Fruit fly (Drosophila melanogaster): ENCODE measurements around the gene mthl15.
A peak's percentile ranks its signal among the peaks of the same experiment; 100 is the strongest.

mthl15 gene

dm6 chr2L:10277362-10277761, 39.2 kb upstream of the mthl15 start (continued):
- TF ChIP-seq ham (GFP tag; IDR thresholded peaks at IDR 0.05), result no peak
- no peak for TF ChIP-seq rib (GFP tag; IDR thresholded peaks at IDR 0.05)
- TF ChIP-seq CG13424 (tag; optimal IDR thresholded peaks at IDR 0.05), result peak; percentile 7
- TF ChIP-seq CG7987 (GFP tag; optimal IDR thresholded peaks at IDR 0.05), result no peak
- TF ChIP-seq HmgZ (tag; optimal IDR thresholded peaks at IDR 0.05), result peak; percentile 7
- TF ChIP-seq grn (GFP tag; optimal IDR thresholded peaks at IDR 0.05), result no peak
- no peak for TF ChIP-seq seq (GFP tag; IDR thresholded peaks at IDR 0.05)
- TF ChIP-seq pros (GFP tag; optimal IDR thresholded peaks at IDR 0.05), result no peak
- no peak for TF ChIP-seq btn (GFP tag; optimal IDR thresholded peaks at IDR 0.05)
- TF ChIP-seq CoRest (tag; optimal IDR thresholded peaks at IDR 0.05), result no peak
- no peak for TF ChIP-seq CG4360 (GFP tag; IDR thresholded peaks at IDR 0.05)
- no peak for TF ChIP-seq CG11723 (GFP tag; optimal IDR thresholded peaks at IDR 0.05)
- no peak for TF ChIP-seq slou (GFP tag; optimal IDR thresholded peaks at IDR 0.05)
- TF ChIP-seq Hmr (GFP tag; optimal IDR thresholded peaks at IDR 0.05), result no peak
- TF ChIP-seq CG7928 (GFP tag; optimal IDR thresholded peaks at IDR 0.05), result no peak
- TF ChIP-seq CG6175 (GFP tag; IDR thresholded peaks at IDR 0.05), result no peak
- TF ChIP-seq CG16813 (GFP tag; IDR thresholded peaks at IDR 0.05; ENCODE audit: partially characterized antibody), result peak; percentile 90
- TF ChIP-seq wdn (GFP tag; IDR thresholded peaks at IDR 0.05), result no peak
- no peak for TF ChIP-seq MTF-1 (GFP tag; optimal IDR thresholded peaks at IDR 0.05; ENCODE audit: borderline replicate concordance)
- TF ChIP-seq HHEX (GFP tag; optimal IDR thresholded peaks at IDR 0.05), result no peak
- no peak for TF ChIP-seq usp (GFP tag; optimal IDR thresholded peaks at IDR 0.05)
- TF ChIP-seq CG2129 (GFP tag; IDR thresholded peaks at IDR 0.05; ENCODE audit: partially characterized antibody), result peak; percentile 64; the same call in 1 of the 2 replicates
- TF ChIP-seq unpg (GFP tag; optimal IDR thresholded peaks at IDR 0.05), result no peak
- TF ChIP-seq hb (GFP tag; IDR thresholded peaks at IDR 0.05; ENCODE audit: partially characterized antibody), result peak; percentile 82
- TF ChIP-seq lilli (GFP tag; optimal IDR thresholded peaks at IDR 0.05), result no peak
- no peak for TF ChIP-seq CG2875 (GFP tag; optimal IDR thresholded peaks at IDR 0.05)
- no peak for TF ChIP-seq CG1832 (GFP tag; optimal IDR thresholded peaks at IDR 0.05)
- TF ChIP-seq CG2199 (GFP tag; IDR thresholded peaks at IDR 0.05), result no peak
- no peak for TF ChIP-seq jigr1 (GFP tag; IDR thresholded peaks at IDR 0.05)
- TF ChIP-seq zfh1 (GFP tag; IDR thresholded peaks at IDR 0.05), result 0 out of 3 replicates have a peak, but pooled peaks have one; percentile 12
- TF ChIP-seq CG13775 (GFP tag; optimal IDR thresholded peaks at IDR 0.05), result no peak
- TF ChIP-seq CG7963 (GFP tag; IDR thresholded peaks at IDR 0.05; ENCODE audit: partially characterized antibody), result peak; percentile 84
- no peak for TF ChIP-seq CG3838 (GFP tag; optimal IDR thresholded peaks at IDR 0.05)
- TF ChIP-seq CG16815 (GFP tag; optimal IDR thresholded peaks at IDR 0.05), result no peak
- no peak for TF ChIP-seq chm (GFP tag; IDR thresholded peaks at IDR 0.05)
- no peak for TF ChIP-seq p53 (GFP tag; optimal IDR thresholded peaks at IDR 0.05)
- TF ChIP-seq salm (tag; optimal IDR thresholded peaks at IDR 0.05), result no peak
- TF ChIP-seq gcm2 (GFP tag; optimal IDR thresholded peaks at IDR 0.05), result no peak
- TF ChIP-seq Usf (GFP tag; optimal IDR thresholded peaks at IDR 0.05), result no peak
- TF ChIP-seq ken (GFP tag; IDR thresholded peaks at IDR 0.05), result no peak
- no peak for TF ChIP-seq CG10366 (GFP tag; IDR thresholded peaks at IDR 0.05)
- TF ChIP-seq CG1233 (GFP tag; optimal IDR thresholded peaks at IDR 0.05), result no peak
- TF ChIP-seq caup (GFP tag; optimal IDR thresholded peaks at IDR 0.05; ENCODE audit: severe bottlenecking), result no peak
- TF ChIP-seq CG11093 (GFP tag; IDR thresholded peaks at IDR 0.05), result no peak
- no peak for TF ChIP-seq CG43689 (GFP tag; IDR thresholded peaks at IDR 0.05)
- no peak for TF ChIP-seq Jarid2 (GFP tag; optimal IDR thresholded peaks at IDR 0.05)
- no peak for TF ChIP-seq CG9437 (GFP tag; optimal IDR thresholded peaks at IDR 0.05)
- TF ChIP-seq CG6654 (GFP tag; optimal IDR thresholded peaks at IDR 0.05), result no peak
- no peak for TF ChIP-seq Abd-B (GFP tag; optimal IDR thresholded peaks at IDR 0.05)
- TF ChIP-seq Dbx (GFP tag; IDR thresholded peaks at IDR 0.05), result no peak
- no peak for TF ChIP-seq CG5180 (GFP tag; optimal IDR thresholded peaks at IDR 0.05)

Data from whole organism, embryonic.